Fruit fly (Drosophila melanogaster) whole organism, embryonic: ENCODE data around the gene dmrt11E.

Source experiments
- CG10543 ChIP-seq: fragments of 200-800 bp; sonication (Bioruptor generic); optimal IDR thresholded peaks from 3 replicates; lab custom pipeline; 2017; ENCODE audit warnings: missing biosample characterization, mild to moderate bottlenecking, missing genetic modification characterization, moderate library complexity
- CG10565 ChIP-seq: fragments of 200-800 bp; sonication (Bioruptor generic); optimal IDR thresholded peaks from 3 replicates; lab custom pipeline; 2016; ENCODE audit warnings: missing biosample characterization, mild to moderate bottlenecking, missing genetic modification characterization
- CG10654 ChIP-seq: fragments of 200-800 bp; sonication (Bioruptor generic); optimal IDR thresholded peaks from 2 replicates; lab custom pipeline; 2016; ENCODE audit warnings: missing biosample characterization, missing genetic modification characterization
- CG11093 ChIP-seq: fragments of 200-800 bp; sonication (Bioruptor generic); IDR thresholded peaks from 3 replicates; pipeline ENCODE4 v1.3.6; 2022; ENCODE audit warnings: missing biosample characterization, missing genetic modification characterization
- CG11247 ChIP-seq: fragments of 200-800 bp; sonication (Bioruptor generic); IDR thresholded peaks from 2 replicates; pipeline ENCODE4 v1.3.6; 2022; ENCODE audit warnings: missing biosample characterization, missing genetic modification characterization
- CG11504 ChIP-seq: fragments of 200-800 bp; sonication (Bioruptor generic); optimal IDR thresholded peaks from 3 replicates; lab custom pipeline; 2019; ENCODE audit warnings: missing biosample characterization, mild to moderate bottlenecking, missing genetic modification characterization, moderate library complexity
- CG14014 ChIP-seq: fragments of 200-800 bp; sonication (Bioruptor generic); IDR thresholded peaks from 2 replicates; pipeline ENCODE4 v1.3.6; 2022; ENCODE audit warnings: missing biosample characterization, missing genetic modification characterization
- CG15011 ChIP-seq: fragments of 200-800 bp; sonication (Bioruptor generic); optimal IDR thresholded peaks from 3 replicates; lab custom pipeline; 2018; ENCODE audit warnings: missing biosample characterization, mild to moderate bottlenecking, missing genetic modification characterization
- CG15073 ChIP-seq: fragments of 200-800 bp; sonication (Bioruptor generic); optimal IDR thresholded peaks from 2 replicates; lab custom pipeline; 2016; ENCODE audit warnings: missing biosample characterization, missing genetic modification characterization
- CG17912 ChIP-seq: fragments of 200-800 bp; sonication (Bioruptor generic); optimal IDR thresholded peaks from 2 replicates; lab custom pipeline; 2018; ENCODE audit warnings: missing biosample characterization, mild to moderate bottlenecking, missing genetic modification characterization
- CG1832 ChIP-seq: fragments of 200-800 bp; sonication (Bioruptor generic); optimal IDR thresholded peaks from 2 replicates; lab custom pipeline; 2017; ENCODE audit warnings: missing biosample characterization, mild to moderate bottlenecking, missing genetic modification characterization, inconsistent platforms
- CG18764 ChIP-seq: fragments of 200-800 bp; sonication (Bioruptor generic); optimal IDR thresholded peaks from 3 replicates; lab custom pipeline; 2016; ENCODE audit warnings: missing biosample characterization, missing genetic modification characterization
- CG2116 ChIP-seq: fragments of 200-800 bp; sonication (Bioruptor generic); optimal IDR thresholded peaks from 3 replicates; lab custom pipeline; 2018; ENCODE audit warnings: missing biosample characterization, mild to moderate bottlenecking, missing genetic modification characterization
- CG2202 ChIP-seq: fragments of 200-800 bp; sonication (Bioruptor generic); optimal IDR thresholded peaks from 2 replicates; lab custom pipeline; 2018; ENCODE audit warnings: missing biosample characterization, mild to moderate bottlenecking, missing genetic modification characterization
- CG32532 ChIP-seq: fragments of 200-800 bp; sonication (Bioruptor generic); IDR thresholded peaks from 2 replicates; pipeline ENCODE4 v1.3.6; 2022; ENCODE audit warnings: missing biosample characterization, missing genetic modification characterization
- CG33213 ChIP-seq: fragments of 200-800 bp; sonication (Bioruptor generic); optimal IDR thresholded peaks from 3 replicates; lab custom pipeline; 2016; ENCODE audit warnings: missing biosample characterization, missing genetic modification characterization
- CG8388 ChIP-seq: fragments of 200-800 bp; sonication (Bioruptor generic); optimal IDR thresholded peaks from 2 replicates; lab custom pipeline; 2019; ENCODE audit warnings: missing biosample characterization, mild to moderate bottlenecking, missing genetic modification characterization, moderate library complexity
- CG9437 ChIP-seq: fragments of 200-800 bp; sonication (Bioruptor generic); optimal IDR thresholded peaks from 2 replicates; lab custom pipeline; 2018; ENCODE audit warnings: missing biosample characterization, mild to moderate bottlenecking, missing genetic modification characterization
- CG9727 ChIP-seq: fragments of 200-800 bp; sonication (Bioruptor generic); optimal IDR thresholded peaks from 3 replicates; lab custom pipeline; 2017; ENCODE audit warnings: missing biosample characterization, mild to moderate bottlenecking, missing genetic modification characterization
- CkIIα-i1 ChIP-seq: fragments of 200-800 bp; sonication (Bioruptor generic); IDR thresholded peaks from 2 replicates; pipeline ENCODE4 v1.3.6; 2022; ENCODE audit warnings: missing biosample characterization, missing genetic modification characterization
- Dek ChIP-seq: fragments of 200-800 bp; sonication (Bioruptor generic); optimal IDR thresholded peaks from 3 replicates; lab custom pipeline; 2019; ENCODE audit warnings: missing biosample characterization, mild to moderate bottlenecking, missing genetic modification characterization, moderate library complexity
- Ets65A ChIP-seq: fragments of 200-800 bp; sonication (Bioruptor generic); peaks from one replicate; lab custom pipeline; 2016; ENCODE audit warnings: missing biosample characterization, missing genetic modification characterization
- Fer3 ChIP-seq: fragments of 200-800 bp; sonication (Bioruptor generic); optimal IDR thresholded peaks from 2 replicates; lab custom pipeline; 2018; ENCODE audit warnings: missing biosample characterization, mild to moderate bottlenecking, missing genetic modification characterization, moderate library complexity
- Hr3 ChIP-seq: fragments of 200-800 bp; sonication (Bioruptor generic); optimal IDR thresholded peaks from 3 replicates; lab custom pipeline; 2016; ENCODE audit warnings: missing biosample characterization, missing genetic modification characterization
- Mad ChIP-seq: fragments of 200-800 bp; sonication (Bioruptor generic); optimal IDR thresholded peaks from 2 replicates; lab custom pipeline; 2016; ENCODE audit warnings: missing biosample characterization, missing genetic modification characterization
- Nf-YB ChIP-seq: fragments of 200-800 bp; sonication (Bioruptor generic); optimal IDR thresholded peaks from 3 replicates; lab custom pipeline; 2019; ENCODE audit warnings: missing biosample characterization, mild to moderate bottlenecking, missing genetic modification characterization, moderate library complexity
- Optix ChIP-seq: fragments of 200-800 bp; sonication (Bioruptor generic); IDR thresholded peaks from 3 replicates; pipeline ENCODE4 v1.3.6; 2022; ENCODE audit warnings: missing biosample characterization, missing genetic modification characterization
- Sox100B ChIP-seq: fragments of 200-800 bp; sonication (Bioruptor generic); optimal IDR thresholded peaks from 3 replicates; lab custom pipeline; 2018; ENCODE audit warnings: missing biosample characterization, mild to moderate bottlenecking, missing genetic modification characterization
- Sry-δ ChIP-seq: fragments of 200-800 bp; sonication (Bioruptor generic); optimal IDR thresholded peaks from 2 replicates; lab custom pipeline; 2016; ENCODE audit warnings: missing biosample characterization, missing genetic modification characterization
- Taf1 ChIP-seq: fragments of 200-800 bp; sonication (Bioruptor generic); IDR thresholded peaks from 2 replicates; pipeline ENCODE4 v1.3.6; 2022; ENCODE audit warnings: missing biosample characterization, missing genetic modification characterization
- ara ChIP-seq: fragments of 200-800 bp; sonication (Bioruptor generic); IDR thresholded peaks from 2 replicates; pipeline ENCODE4 v1.3.6; 2022; ENCODE audit warnings: missing biosample characterization, missing genetic modification characterization
- bsh ChIP-seq, 2 experiments: fragments of 200-800 bp; sonication (Bioruptor generic); optimal IDR thresholded peaks; 2 replicates each; lab custom pipeline; 2017 to 2018; ENCODE audit warnings: mild to moderate bottlenecking in 2 of 2, missing biosample characterization in 2 of 2, missing genetic modification characterization in 2 of 2, moderate library complexity in 1 of 2
- dati ChIP-seq: fragments of 200-800 bp; sonication (Bioruptor generic); IDR thresholded peaks from 2 replicates; pipeline ENCODE4 v1.3.6; 2022; ENCODE audit warnings: missing biosample characterization, missing genetic modification characterization
- disco-r ChIP-seq: fragments of 200-800 bp; sonication (Bioruptor generic); optimal IDR thresholded peaks from 2 replicates; lab custom pipeline; 2016; ENCODE audit warnings: missing biosample characterization, missing genetic modification characterization
- dm ChIP-seq: fragments of 200-800 bp; sonication (Bioruptor generic); optimal IDR thresholded peaks from 3 replicates; lab custom pipeline; 2016; ENCODE audit warnings: missing biosample characterization, missing genetic modification characterization
- eve ChIP-seq, 2 experiments: fragments of >200 bp; optimal IDR thresholded peaks; 2 replicates each; lab custom pipeline; 2017; ENCODE audit warnings: missing biosample characterization in 2 of 2, missing genetic modification characterization in 2 of 2
- fd3F ChIP-seq: fragments of 200-800 bp; sonication (Bioruptor generic); optimal IDR thresholded peaks from 2 replicates; lab custom pipeline; 2018; ENCODE audit warnings: missing biosample characterization, mild to moderate bottlenecking, missing genetic modification characterization, moderate library complexity
- knrl ChIP-seq: fragments of 200-800 bp; sonication (Bioruptor generic); IDR thresholded peaks from 3 replicates; pipeline ENCODE4 v1.3.6; 2022; ENCODE audit warnings: missing biosample characterization, missing genetic modification characterization; ENCODE audit not compliant: partially characterized antibody
- nerfin-1 ChIP-seq: fragments of 200-800 bp; sonication (Bioruptor generic); optimal IDR thresholded peaks from 3 replicates; lab custom pipeline; 2019; ENCODE audit warnings: missing biosample characterization, mild to moderate bottlenecking, missing genetic modification characterization, moderate library complexity
- oc ChIP-seq: fragments of 200-800 bp; sonication (Bioruptor generic); optimal IDR thresholded peaks from 2 replicates; lab custom pipeline; 2018; ENCODE audit warnings: missing biosample characterization, mild to moderate bottlenecking, missing genetic modification characterization, moderate library complexity
- peb ChIP-seq: fragments of 200-800 bp; sonication (Bioruptor generic); IDR thresholded peaks from 2 replicates; pipeline ENCODE4 v1.3.6; 2022; ENCODE audit warnings: missing biosample characterization, missing genetic modification characterization
- salm ChIP-seq: fragments of 200-800 bp; sonication (Bioruptor generic); optimal IDR thresholded peaks from 2 replicates; lab custom pipeline; 2018; ENCODE audit warnings: missing biosample characterization, mild to moderate bottlenecking, missing genetic modification characterization
- sens ChIP-seq: fragments of 200-800 bp; sonication (Bioruptor generic); peaks from one replicate; lab custom pipeline; 2016; ENCODE audit warnings: missing biosample characterization, missing genetic modification characterization
- sens-2 ChIP-seq: fragments of 200-800 bp; sonication (Bioruptor generic); IDR thresholded peaks from 2 replicates; pipeline ENCODE4 v1.3.6; 2022; ENCODE audit warnings: missing biosample characterization, missing genetic modification characterization
- seq ChIP-seq: fragments of 200-800 bp; sonication (Bioruptor generic); IDR thresholded peaks from 2 replicates; pipeline ENCODE4 v1.3.6; 2022; ENCODE audit warnings: missing biosample characterization, missing genetic modification characterization
- tll ChIP-seq, 2 experiments: fragments of 200-800 bp in 1 of 2; fragments of >200 bp in 1 of 2; sonication (Bioruptor generic) in 1 of 2; optimal IDR thresholded peaks; 2 replicates each; lab custom pipeline; 2017 to 2019; ENCODE audit warnings: missing biosample characterization in 2 of 2, missing genetic modification characterization in 2 of 2, mild to moderate bottlenecking in 1 of 2, moderate library complexity in 1 of 2
- toy ChIP-seq: fragments of 200-800 bp; sonication (Bioruptor generic); IDR thresholded peaks from 2 replicates; pipeline ENCODE4 v1.3.6; 2022; ENCODE audit warnings: missing biosample characterization, missing genetic modification characterization
- ttk ChIP-seq: fragments of 200-800 bp; sonication (Bioruptor generic); IDR thresholded peaks from 2 replicates; pipeline ENCODE4 v2.1.2; 2022; ENCODE audit warnings: missing biosample characterization, missing genetic modification characterization
- z ChIP-seq: fragments of 200-800 bp; sonication (Bioruptor generic); IDR thresholded peaks from 3 replicates; pipeline ENCODE4 v1.3.6; 2022; ENCODE audit warnings: missing biosample characterization, missing genetic modification characterization
- zf30C ChIP-seq: fragments of 200-800 bp; sonication (Bioruptor generic); optimal IDR thresholded peaks from 3 replicates; lab custom pipeline; 2018; ENCODE audit warnings: missing biosample characterization, mild to moderate bottlenecking, missing genetic modification characterization

Gene dmrt11E

dm6 chrX:13391174-13392040 lies 23.4 kb downstream of the dmrt11E start:
- TF ChIP-seq CG9437 (GFP tag; lab: Kevin White, UChicago) = no peak
- TF ChIP-seq oc (tag; lab: Kevin White, UChicago) = no peak
- TF ChIP-seq Sox100B (GFP tag; lab: Kevin White, UChicago) = no peak
- TF ChIP-seq CkIIα-i1 (GFP tag; lab: Robert Waterston, UW) = no peak
- TF ChIP-seq CG10543 (GFP tag; lab: Kevin White, UChicago) = no peak
- no peak for TF ChIP-seq sens-2 (GFP tag; lab: Robert Waterston, UW)
- no peak for TF ChIP-seq seq (GFP tag; lab: Robert Waterston, UW)
- TF ChIP-seq bsh (GFP tag; optimal IDR thresholded peaks at IDR 0.05; lab: Kevin White, UChicago) = no peak
- TF ChIP-seq CG17912 (GFP tag; lab: Kevin White, UChicago) = no peak
- TF ChIP-seq CG1832 (GFP tag; lab: Kevin White, UChicago) = no peak
- peak; percentile 6 for TF ChIP-seq CG2116 (GFP tag; lab: Kevin White, UChicago)
- no peak for TF ChIP-seq Optix (GFP tag; lab: Robert Waterston, UW)
- TF ChIP-seq CG33213 = no peak
- no peak for TF ChIP-seq CG11093 (GFP tag; lab: Robert Waterston, UW)
- peak; percentile 22 for TF ChIP-seq CG11504 (tag; lab: Kevin White, UChicago)
- no peak for TF ChIP-seq fd3F (GFP tag; lab: Kevin White, UChicago)
- TF ChIP-seq tll (GFP tag; optimal IDR thresholded peaks at IDR 0.05; lab: Kevin White, UChicago) = no peak
- no peak for TF ChIP-seq dati (GFP tag; lab: Robert Waterston, UW)
- no peak for TF ChIP-seq toy (GFP tag; lab: Robert Waterston, UW)
- peak; percentile 93 for TF ChIP-seq Ets65A (GFP tag; lab: Kevin White, UChicago)
- peak; percentile 81 for TF ChIP-seq CG32532 (GFP tag; lab: Robert Waterston, UW)
- peak; percentile 59; the same call in 1 of the 2 replicates for TF ChIP-seq CG14014 (GFP tag; lab: Robert Waterston, UW)
- TF ChIP-seq Nf-YB (GFP tag; lab: Kevin White, UChicago) = no peak
- TF ChIP-seq CG15011 (GFP tag; lab: Kevin White, UChicago) = peak; percentile 72
- TF ChIP-seq CG15073 = no peak
- TF ChIP-seq peb (GFP tag; lab: Robert Waterston, UW) = no peak
- TF ChIP-seq ttk (GFP tag; lab: Robert Waterston, UW) = no peak
- TF ChIP-seq Fer3 = peak; percentile 48
- no peak for TF ChIP-seq Mad
- TF ChIP-seq zf30C (GFP tag; lab: Kevin White, UChicago) = no peak
- TF ChIP-seq CG10654 (GFP tag; lab: Kevin White, UChicago) = no peak
- peak; percentile 61 for TF ChIP-seq Dek
- no peak for TF ChIP-seq dm (GFP tag; lab: Kevin White, UChicago)
- no peak for TF ChIP-seq sens (GFP tag; lab: Kevin White, UChicago)
- no peak for TF ChIP-seq CG10565
- no peak for TF ChIP-seq eve (GFP tag; optimal IDR thresholded peaks at IDR 0.05; lab: Kevin White, UChicago)
- no peak for TF ChIP-seq salm (tag; lab: Kevin White, UChicago)
- TF ChIP-seq CG2202 (tag; lab: Kevin White, UChicago) = no peak
- TF ChIP-seq z = no peak
- TF ChIP-seq knrl = no peak
- peak; percentile 12 for TF ChIP-seq Hr3 (GFP tag; lab: Kevin White, UChicago)
- TF ChIP-seq CG8388 (GFP tag; lab: Kevin White, UChicago) = no peak
- TF ChIP-seq CG9727 (GFP tag; lab: Kevin White, UChicago) = peak; percentile 66
- 0 out of 2 replicates have a peak, but pooled peaks have one; percentile 20 for TF ChIP-seq CG11247 (GFP tag; lab: Robert Waterston, UW)
- TF ChIP-seq Taf1 = peak; percentile 25; the same call in 1 of the 2 replicates
- TF ChIP-seq disco-r (GFP tag; lab: Kevin White, UChicago) = no peak
- no peak for TF ChIP-seq ara (GFP tag; lab: Robert Waterston, UW)
- no peak for TF ChIP-seq nerfin-1 (tag; lab: Kevin White, UChicago)
- no peak for TF ChIP-seq CG18764 (GFP tag; lab: Kevin White, UChicago)
- TF ChIP-seq Sry-δ (GFP tag; lab: Kevin White, UChicago) = peak; percentile 12
